Worm (Caenorhabditis elegans): Measurements from ENCODE around the gene trxr-2.
A peak's percentile ranks its signal among the peaks of the same experiment; 100 is the strongest.

Gene trxr-2

DNA sequence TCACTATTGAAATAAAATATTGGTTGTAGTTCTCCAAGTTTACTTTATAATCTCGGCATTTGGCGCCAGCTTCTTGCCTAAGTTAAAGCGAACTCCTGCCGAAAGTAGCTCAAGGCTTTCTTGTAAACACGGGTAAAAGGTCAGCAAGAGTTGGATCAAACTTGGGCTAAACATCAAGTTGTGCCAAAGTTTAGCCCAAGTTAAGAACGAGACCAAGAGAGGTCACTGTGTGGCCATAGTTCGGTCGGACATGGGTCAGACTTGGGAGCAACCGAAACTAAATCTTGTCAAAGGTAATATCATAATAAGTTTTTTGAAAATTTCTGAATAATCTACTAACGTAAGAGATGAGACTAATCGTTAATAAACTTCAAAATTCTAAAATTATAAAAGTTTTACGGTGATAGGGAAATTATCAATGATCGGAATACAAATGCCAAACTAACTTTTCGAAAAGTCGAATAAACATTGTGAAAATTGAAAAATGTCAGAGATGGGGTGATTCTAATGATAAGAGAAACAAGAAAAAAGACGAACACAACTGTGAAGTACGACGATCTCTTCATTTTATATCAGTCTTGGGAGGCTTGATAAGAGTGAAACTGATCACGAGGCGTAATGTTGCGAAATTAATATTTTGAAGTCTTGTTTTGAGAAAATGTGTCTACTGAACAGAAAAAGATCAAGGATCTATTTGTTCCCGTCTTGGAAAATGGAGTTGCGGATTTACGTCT, 45.5 kb upstream of the trxr-2 start:
- no peak for TF ChIP-seq daf-12 (tag; optimal IDR thresholded peaks at IDR 0.05)
- no peak for TF ChIP-seq ztf-11 (tag; optimal IDR thresholded peaks at IDR 0.05)
- no peak for TF ChIP-seq nhr-76 (tag; optimal IDR thresholded peaks at IDR 0.05)
- TF ChIP-seq mdl-1 (tag; optimal IDR thresholded peaks at IDR 0.05) = no peak
- TF ChIP-seq zag-1 (tag; optimal IDR thresholded peaks at IDR 0.05) = no peak
- TF ChIP-seq mml-1 (tag; optimal IDR thresholded peaks at IDR 0.05) = no peak
- peak; percentile 65 for TF ChIP-seq jun-1 (tag; optimal IDR thresholded peaks at IDR 0.05)
- TF ChIP-seq pha-4 (tag; optimal IDR thresholded peaks at IDR 0.05) = peak; percentile 63
- TF ChIP-seq elt-3 (tag; optimal IDR thresholded peaks at IDR 0.05) = peak in 1 of 3 experiments; percentile 73
- no peak for TF ChIP-seq fos-1 (tag; optimal IDR thresholded peaks at IDR 0.05)
- TF ChIP-seq fkh-10 (GFP tag; optimal IDR thresholded peaks at IDR 0.05) = no peak
- TF ChIP-seq ceh-9 (tag; optimal IDR thresholded peaks at IDR 0.05) = no peak
- peak; percentile 14 for TF ChIP-seq ama-1 (optimal IDR thresholded peaks at IDR 0.05)
- no peak for TF ChIP-seq snpc-4 (tag; optimal IDR thresholded peaks at IDR 0.05)
- no peak for TF ChIP-seq skn-1 (tag; optimal IDR thresholded peaks at IDR 0.05)
- TF ChIP-seq pqm-1 (tag; optimal IDR thresholded peaks at IDR 0.05) = peak; percentile 94
- peak; percentile 88 for TF ChIP-seq elt-2 (tag; optimal IDR thresholded peaks at IDR 0.05)
- TF ChIP-seq nhr-25 (tag; optimal IDR thresholded peaks at IDR 0.05) = peak; percentile 45
- TF ChIP-seq nhr-43 (tag; optimal IDR thresholded peaks at IDR 0.05; ENCODE audit: poor library complexity, severe bottlenecking) = peak; percentile 22
- TF ChIP-seq ceh-28 (tag; optimal IDR thresholded peaks at IDR 0.05) = peak; percentile 51
- TF ChIP-seq egl-27 (tag; optimal IDR thresholded peaks at IDR 0.05) = no peak
- no peak for TF ChIP-seq unc-62 (GFP tag; optimal IDR thresholded peaks at IDR 0.05)
- no peak for TF ChIP-seq ceh-16 (tag; optimal IDR thresholded peaks at IDR 0.05)
- no peak for TF ChIP-seq ztf-4 (tag; optimal IDR thresholded peaks at IDR 0.05)
- peak; percentile 27 for TF ChIP-seq nfya-1 (tag; optimal IDR thresholded peaks at IDR 0.05; ENCODE audit: insufficient read depth)
- TF ChIP-seq egl-5 (tag; optimal IDR thresholded peaks at IDR 0.05) = no peak
- TF ChIP-seq nhr-23 (tag; optimal IDR thresholded peaks at IDR 0.05) = peak; percentile 67
- no peak for TF ChIP-seq lin-39 (tag; optimal IDR thresholded peaks at IDR 0.05)

DNA sequence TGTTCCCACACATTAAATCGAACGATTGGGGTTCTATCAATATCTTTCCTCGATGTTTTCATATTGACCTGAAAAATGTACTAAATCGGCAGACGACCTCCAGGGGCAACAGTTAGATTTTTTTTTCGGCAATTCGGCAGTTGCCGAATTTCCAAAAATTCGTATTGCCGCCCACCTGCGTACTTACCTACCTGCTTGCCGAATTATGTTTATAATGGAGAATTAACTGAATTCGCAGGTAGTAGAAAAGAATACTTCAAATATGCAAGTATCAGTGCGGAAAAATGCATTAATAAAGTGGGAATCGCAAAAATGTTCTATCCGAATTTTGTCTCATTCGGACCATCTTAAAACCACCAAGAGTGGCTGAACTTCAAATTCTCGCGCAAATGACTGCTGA, 43.9 kb upstream of the trxr-2 start:
- TF ChIP-seq skn-1 (tag; optimal IDR thresholded peaks at IDR 0.05) (no peak), ceh-9 (tag; optimal IDR thresholded peaks at IDR 0.05) (no peak)

DNA sequence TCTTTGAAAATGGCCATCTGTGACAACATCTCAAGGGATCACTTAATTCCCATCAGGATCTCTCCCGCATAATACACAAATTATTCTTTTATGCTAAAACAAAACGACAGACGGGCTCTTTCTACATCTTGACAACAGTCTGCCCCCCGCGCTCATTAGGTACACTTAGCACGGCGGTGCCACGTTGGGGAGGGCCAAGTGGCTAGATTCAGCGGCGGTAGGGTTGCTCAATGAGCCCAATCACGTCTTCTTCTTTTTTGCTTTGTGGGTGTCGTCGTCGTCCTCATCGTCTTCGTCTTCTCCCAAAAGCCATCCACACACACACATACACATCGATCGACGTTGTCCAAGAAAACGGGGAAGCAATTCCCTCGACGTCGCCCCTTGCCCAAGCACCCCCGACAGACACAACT, 40.5 kb upstream of the trxr-2 start:
- no peak for TF ChIP-seq elt-1 (tag; optimal IDR thresholded peaks at IDR 0.05)
- no peak for TF ChIP-seq ceh-16 (tag; optimal IDR thresholded peaks at IDR 0.05)
- TF ChIP-seq egl-5 (tag; optimal IDR thresholded peaks at IDR 0.05) = peak; percentile 11
- TF ChIP-seq lin-39 (tag; optimal IDR thresholded peaks at IDR 0.05) = peak; percentile 56
- TF ChIP-seq nfya-1 (tag; optimal IDR thresholded peaks at IDR 0.05; ENCODE audit: insufficient read depth) = peak; percentile 52
- TF ChIP-seq elt-2 (tag; optimal IDR thresholded peaks at IDR 0.05) = no peak
- TF ChIP-seq hmg-11 (tag; optimal IDR thresholded peaks at IDR 0.05) = peak; percentile 9
- TF ChIP-seq ztf-4 (tag; optimal IDR thresholded peaks at IDR 0.05) = no peak

- peak; percentile 46 for TF ChIP-seq zag-1 (tag; optimal IDR thresholded peaks at IDR 0.05)
- TF ChIP-seq aly-2 (tag; optimal IDR thresholded peaks at IDR 0.05) = no peak
- TF ChIP-seq nhr-77 (tag; optimal IDR thresholded peaks at IDR 0.05) = no peak
- peak; percentile 93 for TF ChIP-seq nfya-1 (tag; optimal IDR thresholded peaks at IDR 0.05; ENCODE audit: insufficient read depth)
- peak; percentile 57 for TF ChIP-seq sea-2 (GFP tag; optimal IDR thresholded peaks at IDR 0.05)
- TF ChIP-seq egl-27 (tag; optimal IDR thresholded peaks at IDR 0.05) = no peak
- TF ChIP-seq tbx-2 (tag; optimal IDR thresholded peaks at IDR 0.05) = peak; percentile 79
- peak; percentile 88 for TF ChIP-seq fkh-10 (GFP tag; optimal IDR thresholded peaks at IDR 0.05)
- peak; percentile 99 for TF ChIP-seq lin-39 (tag; optimal IDR thresholded peaks at IDR 0.05)
- TF ChIP-seq nhr-237 (tag; optimal IDR thresholded peaks at IDR 0.05) = no peak
- TF ChIP-seq nhr-11 (tag; optimal IDR thresholded peaks at IDR 0.05) = no peak
- no peak for TF ChIP-seq unc-39 (tag; optimal IDR thresholded peaks at IDR 0.05)
- TF ChIP-seq egl-5 (tag; optimal IDR thresholded peaks at IDR 0.05) = peak; percentile 68
- TF ChIP-seq daf-12 (tag; optimal IDR thresholded peaks at IDR 0.05) = no peak
- TF ChIP-seq lsy-12 (tag; optimal IDR thresholded peaks at IDR 0.05) = peak; percentile 22
- TF ChIP-seq ztf-4 (tag; optimal IDR thresholded peaks at IDR 0.05) = no peak
- peak; percentile 21 for TF ChIP-seq fkh-2 (tag; optimal IDR thresholded peaks at IDR 0.05)
- TF ChIP-seq lin-15B (tag; optimal IDR thresholded peaks at IDR 0.05) = peak; percentile 69
- peak; percentile 51 for TF ChIP-seq jun-1 (tag; optimal IDR thresholded peaks at IDR 0.05)
- no peak for TF ChIP-seq ceh-82 (tag; optimal IDR thresholded peaks at IDR 0.05)
- peak; percentile 30 for TF ChIP-seq snpc-4 (tag; optimal IDR thresholded peaks at IDR 0.05)
- peak; percentile 88 for TF ChIP-seq ama-1 (optimal IDR thresholded peaks at IDR 0.05)
- TF ChIP-seq nhr-23 (tag; optimal IDR thresholded peaks at IDR 0.05) = peak; percentile 10
- peak; percentile 37 for TF ChIP-seq nhr-43 (tag; optimal IDR thresholded peaks at IDR 0.05; ENCODE audit: poor library complexity, severe bottlenecking)
- no peak for TF ChIP-seq ZK546.5 (tag; optimal IDR thresholded peaks at IDR 0.05)
- no peak for TF ChIP-seq ceh-9 (tag; optimal IDR thresholded peaks at IDR 0.05)
- no peak for TF ChIP-seq nhr-67 (tag; optimal IDR thresholded peaks at IDR 0.05)
- peak; percentile 67 for TF ChIP-seq unc-62 (GFP tag; optimal IDR thresholded peaks at IDR 0.05)
- no peak for TF ChIP-seq nhr-25 (tag; optimal IDR thresholded peaks at IDR 0.05)
- TF ChIP-seq mml-1 (tag; optimal IDR thresholded peaks at IDR 0.05) = no peak
Measured at ce11 chrIII:8873990-8874668, 39.4 kb upstream of the trxr-2 start.
